Fruit fly (Drosophila melanogaster): ENCODE results near the gene CG4757.

CG4757 gene

DNA sequence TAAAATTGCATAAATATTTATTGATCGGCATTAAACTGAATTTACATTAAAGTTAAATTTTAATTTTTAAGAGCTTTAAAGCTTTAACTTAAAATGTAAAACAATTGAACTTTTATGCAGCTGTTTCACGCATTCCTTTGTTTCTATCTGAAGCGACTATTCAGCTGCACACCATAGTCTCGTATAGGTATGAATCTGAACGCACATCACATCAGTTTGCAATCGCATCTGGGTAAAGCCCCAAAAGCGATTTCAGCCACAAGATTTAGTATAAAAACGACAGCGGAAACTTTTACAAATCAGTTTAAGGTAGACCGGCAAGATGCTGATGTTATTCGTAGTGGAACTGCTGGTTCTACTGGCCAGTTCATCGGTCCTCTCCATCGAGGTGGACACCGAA, at the start of gene CG4757:
Gene CG4757, plus strand, starts transcription at position 301 of the 400 bp plus-strand sequence.
- no peak for TF ChIP-seq CG8478 (optimal IDR thresholded peaks at IDR 0.05)
- TF ChIP-seq CTCF (optimal IDR thresholded peaks at IDR 0.05) = no peak

dm6 chr3R:11115606-11116005, 45.4 kb upstream of the CG4757 start, which contains the start of gene SdhCL:
Gene SdhCL, minus strand, starts transcription at chr3R:11115706.
- no peak for TF ChIP-seq CG8478 (optimal IDR thresholded peaks at IDR 0.05)

- TF ChIP-seq CG8478 (optimal IDR thresholded peaks at IDR 0.05) = no peak
- no peak for TF ChIP-seq CTCF (optimal IDR thresholded peaks at IDR 0.05)
Measured at dm6 chr3R:11126383-11126782, 34.6 kb upstream of the CG4757 start.

DNA sequence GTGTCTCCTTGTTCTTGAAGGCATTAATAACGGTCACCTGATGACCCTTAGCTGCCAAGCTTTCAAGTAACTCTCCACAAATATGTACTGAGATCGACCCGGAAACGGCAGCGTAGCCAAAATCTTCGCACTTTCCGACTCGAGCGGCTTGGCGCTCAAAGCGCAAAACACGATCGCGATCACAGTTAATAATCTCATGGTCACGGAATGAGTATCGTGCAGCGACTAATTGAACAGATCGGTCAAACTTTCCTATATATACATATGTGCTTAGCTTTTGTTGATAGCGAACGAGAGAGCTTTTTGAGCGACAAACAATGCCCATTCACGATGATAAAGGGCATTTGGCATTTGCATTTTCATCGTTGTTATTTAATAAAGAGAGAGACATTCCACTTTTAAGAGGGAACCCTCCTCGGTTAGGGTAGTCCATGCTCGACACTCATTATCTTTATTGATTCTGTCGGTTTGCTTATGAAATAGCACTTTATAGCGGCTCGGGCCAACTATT, 32.8 kb upstream of the CG4757 start, which contains the start of gene Ugt35C1:
Gene Ugt35C1, minus strand, starts transcription at position 213 of the 511 bp plus-strand sequence.
- no peak for TF ChIP-seq CG8478 (optimal IDR thresholded peaks at IDR 0.05)
- no peak for TF ChIP-seq CTCF (optimal IDR thresholded peaks at IDR 0.05)

- TF ChIP-seq CTCF (optimal IDR thresholded peaks at IDR 0.05) (no peak), CG8478 (optimal IDR thresholded peaks at IDR 0.05) (no peak)
Measured at dm6 chr3R:11136877-11137276, 24.1 kb upstream of the CG4757 start, which contains the start of gene mAcon2. Gene mAcon2, plus strand, starts transcription at chr3R:11137177.

- TF ChIP-seq CTCF (optimal IDR thresholded peaks at IDR 0.05) (no peak), CG8478 (optimal IDR thresholded peaks at IDR 0.05) (no peak)
Measured at dm6 chr3R:11145135-11145534, 15.9 kb upstream of the CG4757 start, which contains the start of gene CheA86a. Gene CheA86a, minus strand, starts transcription at chr3R:11145235.

DNA sequence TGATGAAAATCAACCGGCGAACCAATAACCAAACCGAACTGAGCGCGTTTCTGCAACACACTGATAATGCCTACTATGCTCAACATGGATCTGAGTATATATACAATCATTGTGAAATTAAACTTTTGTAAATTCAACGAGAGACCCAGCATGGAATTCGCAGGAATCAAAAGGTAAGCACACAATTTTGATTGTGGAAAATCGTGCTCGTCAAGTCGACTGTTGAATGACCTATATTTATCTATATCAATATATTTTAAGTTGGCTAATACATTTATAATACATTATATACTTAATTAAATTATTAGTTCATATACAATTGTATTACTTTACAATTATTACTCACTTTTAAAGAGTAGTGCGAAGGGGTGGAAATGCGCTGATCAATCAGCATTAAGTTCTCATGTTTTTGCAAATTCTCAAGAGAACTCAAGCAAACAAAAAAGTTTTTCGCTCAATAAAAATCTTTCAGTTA, 7.2 kb upstream of the CG4757 start, which contains the start of gene Ugt302K1:
Gene Ugt302K1, minus strand, starts transcription at position 51 of the 475 bp plus-strand sequence.
- TF ChIP-seq CTCF (optimal IDR thresholded peaks at IDR 0.05) = no peak
- no peak for TF ChIP-seq CG8478 (optimal IDR thresholded peaks at IDR 0.05)

dm6 chr3R:11154576-11155113, 6.4 kb upstream of the CG4757 start, which contains the start of gene Ugt302E1:
Gene Ugt302E1, plus strand, starts transcription at chr3R:11154626.
- TF ChIP-seq CTCF (optimal IDR thresholded peaks at IDR 0.05) = no peak
- no peak for TF ChIP-seq CG8478 (optimal IDR thresholded peaks at IDR 0.05)

- TF ChIP-seq CG8478 (optimal IDR thresholded peaks at IDR 0.05) = no peak
- TF ChIP-seq CTCF (optimal IDR thresholded peaks at IDR 0.05) = no peak
Measured at dm6 chr3R:11156858-11157257, 4.1 kb upstream of the CG4757 start, which contains the start of gene Ugt302C1. Gene Ugt302C1, plus strand, starts transcription at chr3R:11157098.

- no peak for TF ChIP-seq CTCF (optimal IDR thresholded peaks at IDR 0.05)
- no peak for TF ChIP-seq CG8478 (optimal IDR thresholded peaks at IDR 0.05)
Measured at dm6 chr3R:11165974-11166373, 5.0 kb downstream of the CG4757 start, which contains the start of gene Ugt35E1. Gene Ugt35E1, minus strand, starts transcription at chr3R:11166074.

- no peak for TF ChIP-seq CG8478 (optimal IDR thresholded peaks at IDR 0.05)
- TF ChIP-seq CTCF (optimal IDR thresholded peaks at IDR 0.05) = no peak
Measured at dm6 chr3R:11167931-11168465, 7.0 kb downstream of the CG4757 start, which contains the start of gene Ugt35E2. Gene Ugt35E2, minus strand, starts transcription at chr3R:11167981.

dm6 chr3R:11170146-11170545, 9.1 kb downstream of the CG4757 start, which contains the start of gene Ugt35B1:
Gene Ugt35B1, minus strand, starts transcription at chr3R:11170246.
- TF ChIP-seq CTCF (optimal IDR thresholded peaks at IDR 0.05) = no peak
- no peak for TF ChIP-seq CG8478 (optimal IDR thresholded peaks at IDR 0.05)

DNA sequence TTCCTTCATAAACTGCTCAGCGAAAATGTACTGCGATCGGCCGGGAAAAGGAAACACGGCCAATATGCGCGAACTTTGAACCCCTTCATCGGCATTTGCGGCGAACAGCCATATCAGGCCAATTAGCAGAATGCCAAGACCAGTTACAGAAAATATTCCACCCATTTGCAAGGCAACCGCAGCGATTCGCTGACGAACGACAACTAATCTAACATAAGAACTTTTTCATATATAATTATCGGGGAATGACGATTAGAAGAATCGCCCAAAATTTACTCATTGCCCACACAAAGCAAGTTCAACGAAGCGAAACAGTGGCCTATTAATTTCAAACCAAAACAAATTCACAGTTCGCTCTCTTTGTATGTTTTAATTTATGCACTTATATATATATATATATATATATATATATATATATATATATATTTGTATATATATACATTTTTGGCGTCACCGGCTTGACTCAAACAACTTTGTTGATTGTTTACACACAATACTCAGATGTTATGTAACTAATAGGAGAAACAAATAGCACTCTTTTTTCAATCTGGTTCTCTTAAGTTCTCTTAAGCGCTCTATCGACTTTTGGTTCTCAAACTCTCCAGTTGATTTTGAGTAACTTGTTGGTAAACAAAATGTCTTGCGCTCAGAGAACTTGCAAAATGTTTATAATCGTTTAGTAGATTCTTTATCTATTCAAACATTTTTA, 11.6 kb downstream of the CG4757 start, which contains the start of gene Ugt35A1:
Gene Ugt35A1, minus strand, starts transcription at position 205 of the 709 bp plus-strand sequence.
- no peak for TF ChIP-seq CTCF (optimal IDR thresholded peaks at IDR 0.05)

DNA sequence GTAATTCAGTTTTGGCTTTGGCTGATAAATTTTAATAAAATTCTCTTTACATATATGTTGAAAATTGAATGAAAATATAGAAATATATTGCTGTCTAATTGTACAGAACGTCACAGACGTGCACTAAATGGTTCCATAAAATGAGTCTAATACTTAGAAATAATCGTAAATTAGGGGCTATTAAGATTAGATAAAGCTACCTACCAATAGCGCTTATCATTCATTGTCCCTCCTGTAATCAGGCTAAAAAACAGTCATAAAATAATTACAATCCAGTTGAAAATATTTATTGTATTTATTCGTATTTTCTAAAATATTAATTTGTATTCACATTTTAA, 12.1 kb downstream of the CG4757 start:
- no peak for TF ChIP-seq CTCF (optimal IDR thresholded peaks at IDR 0.05)
- TF ChIP-seq CG8478 (optimal IDR thresholded peaks at IDR 0.05) = no peak

dm6 chr3R:11175308-11175707, 14.3 kb downstream of the CG4757 start, which contains the start of the genes Ugt304A1 and Ugt303A1:
Gene Ugt304A1, minus strand, starts transcription at chr3R:11175408.
Gene Ugt303A1, plus strand, starts transcription at chr3R:11175529.
- TF ChIP-seq CG8478 (optimal IDR thresholded peaks at IDR 0.05) = no peak
- no peak for TF ChIP-seq CTCF (optimal IDR thresholded peaks at IDR 0.05)
